Comparison of ENCODE assay signal across 1 fruit fly cellular context in genomic region chr3R:13404841-13405441, dm6.
TF ChIP-seq lines count a peak whose summit lies in the region.

TSS of gene yellow-e3 (minus strand) at chr3R:13404870.

TF ChIP-seq in whole organism, embryonic, 481 proteins besides CTCF, POLR2A, EP300 and RAD21 (continued from another document):
- TF ChIP-seq CG10979 (tag; optimal IDR thresholded peaks at IDR 0.05; lab: Kevin White, UChicago) (peak; percentile 76), gcm (GFP tag; optimal IDR thresholded peaks at IDR 0.05; lab: Kevin White, UChicago) (peak; percentile 29), dmrt11E (tag; optimal IDR thresholded peaks at IDR 0.05; lab: Kevin White, UChicago) (peak; percentile 87), CG7556 (GFP tag; optimal IDR thresholded peaks at IDR 0.05; lab: Kevin White, UChicago) (no peak), sens-2 (GFP tag; IDR thresholded peaks at IDR 0.05; lab: Robert Waterston, UW) (no peak), CG15514 (GFP tag; optimal IDR thresholded peaks at IDR 0.05; lab: Kevin White, UChicago) (no peak), Blimp-1 (GFP tag; optimal IDR thresholded peaks at IDR 0.05; lab: Kevin White, UChicago) (peak; percentile 38), CG14441 (GFP tag; IDR thresholded peaks at IDR 0.05; lab: Robert Waterston, UW) (no peak), CG17359 (tag; optimal IDR thresholded peaks at IDR 0.05; lab: Kevin White, UChicago) (no peak)
